Fruit fly (Drosophila melanogaster): ENCODE data around the gene Gr64b.

DNA sequence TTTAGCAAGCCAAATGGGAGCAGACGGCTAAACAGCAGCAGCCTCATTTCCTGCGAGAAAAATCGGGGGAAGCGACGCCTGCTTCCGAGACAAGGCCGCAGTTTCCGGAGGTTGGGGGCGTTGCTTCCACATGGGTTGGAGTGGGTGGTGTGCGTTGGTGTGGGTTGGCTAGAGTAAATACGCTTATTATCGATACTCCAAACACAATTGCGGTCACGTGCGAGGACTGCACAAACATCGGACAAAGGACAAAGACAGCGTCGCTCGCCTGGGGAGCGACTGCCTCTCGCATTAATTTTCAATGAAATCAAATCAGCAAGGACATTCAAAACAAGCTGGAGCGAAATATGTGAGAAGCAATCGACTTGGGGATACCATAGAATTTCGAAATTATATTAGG is 52.8 kb downstream of the Gr64b start:
- TF ChIP-seq salr (GFP tag; optimal IDR thresholded peaks at IDR 0.05) (no peak), CG7368 (GFP tag; optimal IDR thresholded peaks at IDR 0.05) (no peak), fd59A (GFP tag; optimal IDR thresholded peaks at IDR 0.05) (no peak), CG8319 (GFP tag; optimal IDR thresholded peaks at IDR 0.05) (no peak), Lpt (GFP tag; optimal IDR thresholded peaks at IDR 0.05) (no peak), CG8632 (GFP tag; optimal IDR thresholded peaks at IDR 0.05) (no peak), CG6808 (GFP tag; optimal IDR thresholded peaks at IDR 0.05) (no peak), OdsH (GFP tag; optimal IDR thresholded peaks at IDR 0.05) (no peak), eg (GFP tag; IDR thresholded peaks at IDR 0.05) (no peak)

All from whole organism, prepupa.